Worm (Caenorhabditis elegans): ENCODE data around the gene rab-33.

rab-33 gene

ce11 chrIII:10460427-10461163, 43.1 kb downstream of the rab-33 start, which contains the start of gene ecps-1 (continued):
- peak; percentile 84 for TF ChIP-seq nhr-77 (tag; optimal IDR thresholded peaks at IDR 0.05)
- no peak for TF ChIP-seq daf-16 (GFP tag; optimal IDR thresholded peaks at IDR 0.05)
- peak; percentile 53 for TF ChIP-seq daf-16 (tag; optimal IDR thresholded peaks at IDR 0.05)
- TF ChIP-seq ces-1 (GFP tag; optimal IDR thresholded peaks at IDR 0.05): peak; percentile 7
- TF ChIP-seq D1046.2 (GFP tag; IDR thresholded peaks at IDR 0.05): no peak
- no peak for TF ChIP-seq tag-97 (GFP tag; IDR thresholded peaks at IDR 0.05)
- peak; percentile 78 for TF ChIP-seq Y48G9A.11 (GFP tag; IDR thresholded peaks at IDR 0.05)
- no peak for TF ChIP-seq mxl-2 (GFP tag; conservative IDR thresholded peaks at IDR 0.05)
- peak; percentile 98 for TF ChIP-seq mes-2 (tag; optimal IDR thresholded peaks at IDR 0.05; ENCODE audit: poor library complexity, severe bottlenecking)
- TF ChIP-seq lin-29 (GFP tag; IDR thresholded peaks at IDR 0.05): no peak
- no peak for TF ChIP-seq nhr-48 (tag; optimal IDR thresholded peaks at IDR 0.05)
- TF ChIP-seq ceh-32 (tag; optimal IDR thresholded peaks at IDR 0.05; ENCODE audit: poor library complexity): no peak
- TF ChIP-seq Y5F2A.4 (GFP tag; optimal IDR thresholded peaks at IDR 0.05): no peak
- peak; percentile 70 for TF ChIP-seq hlh-11 (tag; optimal IDR thresholded peaks at IDR 0.05)
- TF ChIP-seq ZK337.2 (GFP tag; IDR thresholded peaks at IDR 0.05): peak; percentile 77
- peak; percentile 56 for TF ChIP-seq jun-1 (tag; optimal IDR thresholded peaks at IDR 0.05)
- peak; percentile 88 for TF ChIP-seq lin-15B (tag; optimal IDR thresholded peaks at IDR 0.05)
- no peak for TF ChIP-seq ceh-28 (tag; optimal IDR thresholded peaks at IDR 0.05)
- TF ChIP-seq mep-1 (tag; optimal IDR thresholded peaks at IDR 0.05): peak; percentile 94
- no peak for TF ChIP-seq pqm-1 (tag; optimal IDR thresholded peaks at IDR 0.05)
- TF ChIP-seq aha-1 (tag): peak; percentile 94
- TF ChIP-seq lin-13 (GFP tag; optimal IDR thresholded peaks at IDR 0.05): no peak
- TF ChIP-seq T20F7.1 (GFP tag; optimal IDR thresholded peaks at IDR 0.05): no peak
- TF ChIP-seq hlh-30 (tag; optimal IDR thresholded peaks at IDR 0.05; ENCODE audit: insufficient read depth): no peak
- TF ChIP-seq mxl-3 (GFP tag; optimal IDR thresholded peaks at IDR 0.05): peak; percentile 74
- TF ChIP-seq nhr-6 (tag; optimal IDR thresholded peaks at IDR 0.05): peak; percentile 79
- no peak for TF ChIP-seq aly-2 (tag; optimal IDR thresholded peaks at IDR 0.05)
- TF ChIP-seq set-16 (GFP tag; IDR thresholded peaks at IDR 0.05): no peak
- TF ChIP-seq skn-1 (tag; optimal IDR thresholded peaks at IDR 0.05): no peak
- no peak for TF ChIP-seq nhr-237 (tag; optimal IDR thresholded peaks at IDR 0.05)
- no peak for TF ChIP-seq sdz-12 (GFP tag; optimal IDR thresholded peaks at IDR 0.05)
- no peak for TF ChIP-seq nhr-41 (GFP tag; IDR thresholded peaks at IDR 0.05)
- TF ChIP-seq nhr-10 (tag; optimal IDR thresholded peaks at IDR 0.05): peak; percentile 42
- TF ChIP-seq ceh-82 (tag; optimal IDR thresholded peaks at IDR 0.05): no peak
- TF ChIP-seq attf-4 (tag; optimal IDR thresholded peaks at IDR 0.05): no peak
- peak; percentile 24 for TF ChIP-seq F37D6.2 (tag; optimal IDR thresholded peaks at IDR 0.05)
- TF ChIP-seq ZK546.5 (tag; optimal IDR thresholded peaks at IDR 0.05): no peak
- no peak for TF ChIP-seq zfp-2 (tag; optimal IDR thresholded peaks at IDR 0.05)
- peak; percentile 86 for TF ChIP-seq arid-1 (GFP tag; conservative IDR thresholded peaks at IDR 0.05)
- TF ChIP-seq rbr-2 (tag; optimal IDR thresholded peaks at IDR 0.05): peak; percentile 60
- TF ChIP-seq vab-7 (GFP tag; IDR thresholded peaks at IDR 0.05): peak; percentile 82
- TF ChIP-seq spr-3 (GFP tag; optimal IDR thresholded peaks at IDR 0.05): no peak
- 0 out of 2 replicates have a peak, but pooled peaks have one; percentile 32 for TF ChIP-seq php-3 (GFP tag; IDR thresholded peaks at IDR 0.05)
- no peak for TF ChIP-seq gei-8 (GFP tag; optimal IDR thresholded peaks at IDR 0.05)
- no peak for TF ChIP-seq nhr-111 (GFP tag; optimal IDR thresholded peaks at IDR 0.05)
- TF ChIP-seq unc-62 (GFP tag; optimal IDR thresholded peaks at IDR 0.05 in 1 of 2): no peak
- TF ChIP-seq unc-62 (tag; optimal IDR thresholded peaks at IDR 0.05): no peak
- peak; percentile 70; the same call in 1 of the 2 replicates for TF ChIP-seq ceh-20 (GFP tag; IDR thresholded peaks at IDR 0.05)
- no peak for TF ChIP-seq zip-11 (GFP tag; IDR thresholded peaks at IDR 0.05)
- TF ChIP-seq zag-1 (tag; optimal IDR thresholded peaks at IDR 0.05): no peak
- TF ChIP-seq F49E8.2 (tag; optimal IDR thresholded peaks at IDR 0.05; ENCODE audit: borderline replicate concordance): peak; percentile 67
- peak; percentile 71 for TF ChIP-seq nhr-28 (tag; optimal IDR thresholded peaks at IDR 0.05)
